Fruit fly (Drosophila melanogaster): ENCODE measurements around the gene Spn77Bc.
A peak's percentile ranks its signal among the peaks of the same experiment; 100 is the strongest.

The Spn77Bc gene

dm6 chr3L:20388983-20389382, 46.5 kb downstream of the Spn77Bc start (continued):
- TF ChIP-seq vvl (GFP tag; IDR thresholded peaks at IDR 0.05), result peak; percentile 69
- TF ChIP-seq CG1233 (GFP tag; optimal IDR thresholded peaks at IDR 0.05), result no peak
- TF ChIP-seq CG18619 (GFP tag; optimal IDR thresholded peaks at IDR 0.05), result no peak
- no peak for TF ChIP-seq Dfd (GFP tag; optimal IDR thresholded peaks at IDR 0.05)
- TF ChIP-seq gem (tag; optimal IDR thresholded peaks at IDR 0.05), result peak; percentile 61
- no peak for TF ChIP-seq CG1602 (GFP tag; optimal IDR thresholded peaks at IDR 0.05)
- no peak for TF ChIP-seq CG4707 (GFP tag; optimal IDR thresholded peaks at IDR 0.05)
- TF ChIP-seq unpg (GFP tag; optimal IDR thresholded peaks at IDR 0.05), result peak; percentile 48
- no peak for TF ChIP-seq CG3838 (GFP tag; optimal IDR thresholded peaks at IDR 0.05)
- TF ChIP-seq pan (optimal IDR thresholded peaks at IDR 0.05), result no peak
- peak in 1 of 2 experiments; percentile 56 for TF ChIP-seq pan (GFP tag; optimal IDR thresholded peaks at IDR 0.05 in 1 of 2, IDR thresholded peaks at IDR 0.05 in 1 of 2)
- no peak for TF ChIP-seq schlank (tag; optimal IDR thresholded peaks at IDR 0.05)
- TF ChIP-seq CG12155 (GFP tag; optimal IDR thresholded peaks at IDR 0.05), result peak; percentile 1
- TF ChIP-seq grn (GFP tag; optimal IDR thresholded peaks at IDR 0.05), result peak; percentile 78
- TF ChIP-seq CG14050 (GFP tag; IDR thresholded peaks at IDR 0.05), result no peak
- TF ChIP-seq CG13424 (tag; optimal IDR thresholded peaks at IDR 0.05), result peak; percentile 29
- 0 out of 2 replicates have a peak, but pooled peaks have one; percentile 16 for TF ChIP-seq ttk (GFP tag; IDR thresholded peaks at IDR 0.05)
- no peak for TF ChIP-seq yki (optimal IDR thresholded peaks at IDR 0.05)
- TF ChIP-seq dati (GFP tag; IDR thresholded peaks at IDR 0.05), result no peak
- TF ChIP-seq Med (GFP tag), result peak; percentile 92
- TF ChIP-seq CG15011 (GFP tag; optimal IDR thresholded peaks at IDR 0.05), result no peak
- no peak for TF ChIP-seq crc (GFP tag; optimal IDR thresholded peaks at IDR 0.05)
- TF ChIP-seq CG7928 (GFP tag; optimal IDR thresholded peaks at IDR 0.05), result no peak
- no peak for TF ChIP-seq aop (GFP tag; IDR thresholded peaks at IDR 0.05)
- no peak for TF ChIP-seq Blimp-1 (GFP tag; optimal IDR thresholded peaks at IDR 0.05)
- no peak for TF ChIP-seq phol (tag; optimal IDR thresholded peaks at IDR 0.05)
- TF ChIP-seq Pdp1 (GFP tag; optimal IDR thresholded peaks at IDR 0.05), result peak in 1 of 2 experiments; percentile 56
- TF ChIP-seq dysf (GFP tag; IDR thresholded peaks at IDR 0.05), result peak; percentile 73
- TF ChIP-seq CG10979 (tag; optimal IDR thresholded peaks at IDR 0.05), result no peak
- no peak for TF ChIP-seq insv (GFP tag; optimal IDR thresholded peaks at IDR 0.05)
- peak; percentile 61 for TF ChIP-seq CG18599 (GFP tag; optimal IDR thresholded peaks at IDR 0.05)
- no peak for TF ChIP-seq run (tag; optimal IDR thresholded peaks at IDR 0.05)
- peak; percentile 10 for TF ChIP-seq bcd (GFP tag; optimal IDR thresholded peaks at IDR 0.05)
- TF ChIP-seq CG12071 (GFP tag; optimal IDR thresholded peaks at IDR 0.05), result peak; percentile 18
- TF ChIP-seq repo (GFP tag; optimal IDR thresholded peaks at IDR 0.05), result no peak
- TF ChIP-seq CG34224 (GFP tag; IDR thresholded peaks at IDR 0.05; ENCODE audit: partially characterized antibody), result no peak
- TF ChIP-seq emc (GFP tag; optimal IDR thresholded peaks at IDR 0.05), result no peak
- peak; percentile 59 for TF ChIP-seq Hmr (GFP tag; optimal IDR thresholded peaks at IDR 0.05)
- TF ChIP-seq CkIIα-i1 (GFP tag; IDR thresholded peaks at IDR 0.05), result no peak
- no peak for TF ChIP-seq CG5180 (GFP tag; optimal IDR thresholded peaks at IDR 0.05)
- TF ChIP-seq cwo (GFP tag; optimal IDR thresholded peaks at IDR 0.05), result peak; percentile 89
- no peak for TF ChIP-seq usp (GFP tag; optimal IDR thresholded peaks at IDR 0.05)
- no peak for TF ChIP-seq CG12942 (GFP tag; optimal IDR thresholded peaks at IDR 0.05)
- TF ChIP-seq CG10274 (GFP tag; optimal IDR thresholded peaks at IDR 0.05), result no peak
- TF ChIP-seq MESR4 (GFP tag; optimal IDR thresholded peaks at IDR 0.05), result no peak
- TF ChIP-seq CG8359 (GFP tag; optimal IDR thresholded peaks at IDR 0.05; ENCODE audit: borderline replicate concordance), result no peak
- no peak for TF ChIP-seq Ssrp (tag; optimal IDR thresholded peaks at IDR 0.05)
- TF ChIP-seq CG31388 (GFP tag; optimal IDR thresholded peaks at IDR 0.05), result no peak
- no peak for TF ChIP-seq Lpt (GFP tag; optimal IDR thresholded peaks at IDR 0.05)
- no peak for TF ChIP-seq br (optimal IDR thresholded peaks at IDR 0.05)
- TF ChIP-seq nerfin-2 (GFP tag; IDR thresholded peaks at IDR 0.05; ENCODE audit: partially characterized antibody), result no peak
- TF ChIP-seq CG1603 (tag; optimal IDR thresholded peaks at IDR 0.05), result peak; percentile 47
